Worm (Caenorhabditis elegans): Measurements from ENCODE around the gene F28C6.8.

DNA sequence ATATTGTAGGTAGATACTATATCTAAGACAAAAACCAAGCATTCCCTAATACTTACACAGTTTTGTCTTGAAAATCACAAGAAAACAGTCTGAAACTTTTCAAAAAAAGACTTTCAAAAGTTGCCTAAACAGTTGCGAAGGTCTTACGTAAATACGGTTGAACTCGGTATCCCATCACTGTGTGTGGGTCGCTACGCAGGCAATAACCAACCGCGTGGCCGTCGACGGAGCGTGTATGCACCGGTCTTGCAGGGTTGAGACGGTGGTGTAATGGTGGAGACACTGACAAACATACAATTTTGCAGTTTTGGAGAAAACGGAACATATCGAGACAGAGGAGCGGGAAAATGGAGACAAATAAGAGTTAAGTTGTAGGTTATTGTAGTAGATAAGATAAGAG lies 45.4 kb upstream of the F28C6.8 start, which contains the start of gene iff-2:
- TF ChIP-seq sptf-1 (tag; optimal IDR thresholded peaks at IDR 0.05) (no peak), Y116A8C.19 (tag; optimal IDR thresholded peaks at IDR 0.05; ENCODE audit: borderline replicate concordance) (no peak)

Data from whole organism, L1 larva.